Fruit fly (Drosophila melanogaster): ENCODE data around the gene Tctp.
A peak's percentile ranks its signal among the peaks of the same experiment; 100 is the strongest.

Tctp gene

dm6 chr3R:11200042-11200884, 9.8 kb upstream of the Tctp start:
- TF ChIP-seq kay (GFP tag; ENCODE audit: borderline replicate concordance), result peak; percentile 92
- peak; percentile 30 for TF ChIP-seq cic (GFP tag; optimal IDR thresholded peaks at IDR 0.05)
- peak; percentile 27 for TF ChIP-seq Mnt (GFP tag; optimal IDR thresholded peaks at IDR 0.05)
- peak; percentile 2 for TF ChIP-seq CG7045 (GFP tag; optimal IDR thresholded peaks at IDR 0.05)
- TF ChIP-seq CG1620 (GFP tag; optimal IDR thresholded peaks at IDR 0.05), result no peak
- TF ChIP-seq ovo (GFP tag; optimal IDR thresholded peaks at IDR 0.05), result no peak
- peak; percentile 56 for TF ChIP-seq CG14711 (tag; optimal IDR thresholded peaks at IDR 0.05)

dm6 chr3R:11200885-11201421, 9.1 kb upstream of the Tctp start:
- TF ChIP-seq bab1 (GFP tag; optimal IDR thresholded peaks at IDR 0.05), result no peak
- TF ChIP-seq CG7101 (tag; optimal IDR thresholded peaks at IDR 0.05), result peak; percentile 50
- TF ChIP-seq CG33017 (tag; optimal IDR thresholded peaks at IDR 0.05), result peak; percentile 46
- peak; percentile 42 for TF ChIP-seq CG11617 (GFP tag; optimal IDR thresholded peaks at IDR 0.05)

- peak; percentile 44 for TF ChIP-seq cic (GFP tag; optimal IDR thresholded peaks at IDR 0.05)
- TF ChIP-seq Mnt (GFP tag; optimal IDR thresholded peaks at IDR 0.05), result peak; percentile 18
- TF ChIP-seq ovo (GFP tag; optimal IDR thresholded peaks at IDR 0.05), result no peak
- TF ChIP-seq CG14711 (tag; optimal IDR thresholded peaks at IDR 0.05), result no peak
- TF ChIP-seq bab1 (GFP tag; optimal IDR thresholded peaks at IDR 0.05), result peak; percentile 48
- no peak for TF ChIP-seq Clk (GFP tag; optimal IDR thresholded peaks at IDR 0.05)
- TF ChIP-seq CG5204 (GFP tag; optimal IDR thresholded peaks at IDR 0.05), result no peak
Observed at dm6 chr3R:11208766-11209331, 1.2 kb upstream of the Tctp start.

dm6 chr3R:11211291-11212061, 1.4 kb downstream of the Tctp start:
- TF ChIP-seq bab1 (GFP tag; optimal IDR thresholded peaks at IDR 0.05) (peak; percentile 55), kay (GFP tag; ENCODE audit: borderline replicate concordance) (no peak), Hr96 (GFP tag; optimal IDR thresholded peaks at IDR 0.05) (peak; percentile 67), Clk (GFP tag; optimal IDR thresholded peaks at IDR 0.05) (no peak), cic (GFP tag; optimal IDR thresholded peaks at IDR 0.05) (peak; percentile 61), tj (GFP tag; optimal IDR thresholded peaks at IDR 0.05) (peak; percentile 75), CG12768 (GFP tag; optimal IDR thresholded peaks at IDR 0.05) (peak; percentile 68), cnc (optimal IDR thresholded peaks at IDR 0.05) (no peak), CG1620 (GFP tag; optimal IDR thresholded peaks at IDR 0.05) (peak; percentile 61), CG11617 (GFP tag; optimal IDR thresholded peaks at IDR 0.05) (peak; percentile 69), Crg-1 (GFP tag; optimal IDR thresholded peaks at IDR 0.05) (peak; percentile 40), pad (GFP tag; optimal IDR thresholded peaks at IDR 0.05) (peak; percentile 58), CG14711 (tag; optimal IDR thresholded peaks at IDR 0.05) (peak; percentile 62), CG7045 (GFP tag; optimal IDR thresholded peaks at IDR 0.05) (peak; percentile 44), CG33017 (tag; optimal IDR thresholded peaks at IDR 0.05) (peak; percentile 49), ovo (GFP tag; optimal IDR thresholded peaks at IDR 0.05) (peak; percentile 87), Mnt (GFP tag; optimal IDR thresholded peaks at IDR 0.05) (peak; percentile 95), CG5204 (GFP tag; optimal IDR thresholded peaks at IDR 0.05) (no peak), CG7101 (tag; optimal IDR thresholded peaks at IDR 0.05) (peak; percentile 68), toe (GFP tag; optimal IDR thresholded peaks at IDR 0.05) (peak; percentile 72)

- peak; percentile 72 for TF ChIP-seq CG7045 (GFP tag; optimal IDR thresholded peaks at IDR 0.05)
- TF ChIP-seq CG11617 (GFP tag; optimal IDR thresholded peaks at IDR 0.05), result peak; percentile 82
- no peak for TF ChIP-seq kay (GFP tag; ENCODE audit: borderline replicate concordance)
- peak; percentile 47 for TF ChIP-seq Clk (GFP tag; optimal IDR thresholded peaks at IDR 0.05)
- TF ChIP-seq pad (GFP tag; optimal IDR thresholded peaks at IDR 0.05), result peak; percentile 70
- peak; percentile 83 for TF ChIP-seq Mnt (GFP tag; optimal IDR thresholded peaks at IDR 0.05)
- TF ChIP-seq tj (GFP tag; optimal IDR thresholded peaks at IDR 0.05), result peak; percentile 54
- TF ChIP-seq ovo (GFP tag; optimal IDR thresholded peaks at IDR 0.05), result peak; percentile 27
- peak; percentile 75 for TF ChIP-seq bab1 (GFP tag; optimal IDR thresholded peaks at IDR 0.05)
- TF ChIP-seq toe (GFP tag; optimal IDR thresholded peaks at IDR 0.05), result peak; percentile 70
- TF ChIP-seq CG5204 (GFP tag; optimal IDR thresholded peaks at IDR 0.05), result peak; percentile 80
- peak; percentile 86 for TF ChIP-seq CG7101 (tag; optimal IDR thresholded peaks at IDR 0.05)
- TF ChIP-seq Crg-1 (GFP tag; optimal IDR thresholded peaks at IDR 0.05), result peak; percentile 34
- no peak for TF ChIP-seq cnc (optimal IDR thresholded peaks at IDR 0.05)
- peak; percentile 68 for TF ChIP-seq CG1620 (GFP tag; optimal IDR thresholded peaks at IDR 0.05)
- TF ChIP-seq CG33017 (tag; optimal IDR thresholded peaks at IDR 0.05), result peak; percentile 86
- peak; percentile 75 for TF ChIP-seq CG14711 (tag; optimal IDR thresholded peaks at IDR 0.05)
- peak; percentile 78 for TF ChIP-seq CG12768 (GFP tag; optimal IDR thresholded peaks at IDR 0.05)
- TF ChIP-seq cic (GFP tag; optimal IDR thresholded peaks at IDR 0.05), result peak; percentile 68
- TF ChIP-seq Hr96 (GFP tag; optimal IDR thresholded peaks at IDR 0.05), result peak; percentile 74
Observed at dm6 chr3R:11214449-11214950, 4.5 kb downstream of the Tctp start, which contains the start of gene ZnT86D. TSS of gene ZnT86D (minus strand) at chr3R:11214539.

All from whole organism, adult.